Worm (Caenorhabditis elegans) whole organism, late embryonic: ENCODE measurements around the gene T24C12.4.

ENCODE experiments used
- ama-1 ChIP-seq: fragments of 150-350 bp; optimal IDR thresholded peaks from 2 replicates; lab custom pipeline; 2014
- ceh-31 ChIP-seq: sonication (generic microtip); optimal IDR thresholded peaks from 2 replicates; lab custom pipeline; 2016; ENCODE audit warnings: missing genetic modification characterization, missing compliant biosample characterization
- elt-2 ChIP-seq: sonication (generic microtip); optimal IDR thresholded peaks from 2 replicates; lab custom pipeline; 2016; ENCODE audit warnings: missing genetic modification reagents, missing genetic modification characterization, missing compliant biosample characterization
- tbx-2 ChIP-seq: sonication (generic microtip); optimal IDR thresholded peaks from 2 replicates; lab custom pipeline; 2016; ENCODE audit warnings: missing genetic modification characterization, missing compliant biosample characterization

DNA sequence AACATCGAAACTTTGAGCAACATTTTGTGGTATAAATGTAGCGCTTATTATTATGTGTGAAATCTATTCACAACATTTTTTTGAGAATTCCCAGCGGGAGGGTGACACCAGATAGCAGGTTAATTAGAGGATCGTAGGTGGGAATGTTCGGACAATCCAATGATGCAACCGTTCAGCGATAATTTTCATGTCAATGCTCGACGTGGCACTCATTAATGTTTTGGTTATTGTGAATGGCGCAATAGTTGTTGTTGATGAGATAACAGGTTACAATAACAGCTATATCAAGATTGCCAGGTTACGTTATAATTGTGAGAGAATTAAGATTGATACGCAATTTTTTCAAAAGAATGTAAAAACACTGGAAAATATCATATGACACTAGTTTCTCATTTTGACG, 26.5 kb upstream of the T24C12.4 start:
- TF ChIP-seq elt-2 (tag; lab: Kevin White, UChicago) (peak; percentile 44), ama-1 (no peak), tbx-2 (no peak), ceh-31 (tag; lab: Kevin White, UChicago) (no peak)
